Fruit fly (Drosophila melanogaster) whole organism, wandering third instar larva: ENCODE data around the gene Alp4.

ENCODE experiments used
- Dif ChIP-seq: fragments of 200-275, 200-300 bp; sonication (Bioruptor generic); optimal IDR thresholded peaks from 2 replicates; lab custom pipeline; 2018; ENCODE audit warnings: missing biosample characterization, missing genetic modification characterization; ENCODE audit not compliant: partially characterized antibody
- HLH106 ChIP-seq: fragments of 200-800 bp; optimal IDR thresholded peaks from 3 replicates; lab custom pipeline; 2019; ENCODE audit warnings: missing biosample characterization, mild to moderate bottlenecking, missing genetic modification characterization, moderate library complexity
- Rel ChIP-seq, 2 experiments: fragments of 200-800 bp; sonication (Bioruptor generic) in 1 of 2; optimal IDR thresholded peaks; 2 replicates in 1 of 2; 3 replicates in 1 of 2; lab custom pipeline; 2016 to 2019; ENCODE audit warnings: mild to moderate bottlenecking in 2 of 2, missing biosample characterization in 2 of 2, missing genetic modification characterization in 2 of 2, moderate library complexity in 1 of 2
- dl ChIP-seq, 2 experiments: fragments of 175-275, 200-275 bp in 1 of 2; fragments of 200-275 bp in 1 of 2; sonication (Bioruptor generic); optimal IDR thresholded peaks; lab custom pipeline; 2018; ENCODE audit warnings: mild to moderate bottlenecking in 2 of 2, missing biosample characterization in 2 of 2, missing genetic modification characterization in 2 of 2, moderate library complexity in 2 of 2; ENCODE audit not compliant: partially characterized antibody in 2 of 2, insufficient read depth in 1 of 2
- dsf ChIP-seq: sonication (Bioruptor generic); optimal IDR thresholded peaks from 2 replicates; lab custom pipeline; 2016; ENCODE audit warnings: missing biosample characterization, missing genetic modification characterization, borderline replicate concordance
- usp ChIP-seq: fragments of >200 bp; optimal IDR thresholded peaks from 2 replicates; lab custom pipeline; 2017; ENCODE audit warnings: missing biosample characterization, missing genetic modification characterization
- woc ChIP-seq: sonication (Bioruptor generic); optimal IDR thresholded peaks from 2 replicates; lab custom pipeline; 2016; ENCODE audit warnings: missing biosample characterization, mild to moderate bottlenecking, missing genetic modification characterization

- TF ChIP-seq HLH106 (tag; lab: Kevin White, UChicago) (no peak), dsf (GFP tag; lab: Kevin White, UChicago) (no peak), Dif (GFP tag; lab: Kevin White, UChicago) (no peak), usp (no peak), dl (GFP tag; optimal IDR thresholded peaks at IDR 0.05; lab: Kevin White, UChicago; ENCODE audit: insufficient read depth in 1 of 2, partially characterized antibody in 2 of 2) (no peak), Rel (GFP tag; optimal IDR thresholded peaks at IDR 0.05; lab: Kevin White, UChicago) (no peak), Rel (tag; optimal IDR thresholded peaks at IDR 0.05; lab: Kevin White, UChicago) (no peak), woc (no peak)
Measured at dm6 chr3R:31089985-31090384, 41.3 kb downstream of the Alp4 start.
